Fruit fly (Drosophila melanogaster): Measurements from ENCODE around the gene CG33128.

DNA sequence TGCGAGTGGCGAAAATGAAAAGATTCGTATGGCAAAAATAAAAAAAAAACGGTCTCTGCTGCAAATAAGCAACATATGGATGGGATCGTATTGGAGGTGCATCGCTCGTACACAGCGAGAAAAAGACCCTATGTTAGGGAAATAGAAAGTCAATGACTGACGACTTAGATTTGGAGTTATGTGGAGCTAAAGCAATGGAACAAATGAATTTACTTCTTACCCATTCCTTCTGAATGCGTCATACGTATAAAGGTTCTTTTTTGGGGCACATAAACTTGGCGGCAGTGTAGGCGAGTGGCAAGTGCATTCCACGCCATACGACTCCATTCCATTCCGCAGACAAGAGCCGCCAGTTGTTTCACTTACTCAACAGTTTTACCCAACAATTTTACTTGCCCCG is 23.1 kb upstream of the CG33128 start:
- no peak for TF ChIP-seq psq (optimal IDR thresholded peaks at IDR 0.05)
- TF ChIP-seq Myc (optimal IDR thresholded peaks at IDR 0.05), result no peak

Measured in Kc167 (cell line).